Fruit fly (Drosophila melanogaster): ENCODE measurements around the gene Cad88C.

DNA sequence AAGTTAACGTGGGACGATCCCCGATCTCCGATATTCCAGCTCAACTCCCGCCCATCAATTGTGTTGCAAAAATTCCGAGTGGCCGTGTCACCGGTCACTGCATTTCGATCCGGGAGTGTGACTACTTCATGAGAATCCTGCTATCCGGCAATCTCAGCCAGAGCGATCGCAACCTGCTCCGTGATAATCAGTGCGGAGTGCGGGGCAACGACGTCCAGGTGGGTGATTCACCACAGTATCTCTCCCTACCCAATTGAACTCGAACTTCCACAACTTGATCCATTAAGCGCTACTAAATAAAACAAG is 27.3 kb downstream of the Cad88C start:
- no peak for TF ChIP-seq psq (optimal IDR thresholded peaks at IDR 0.05)
- no peak for TF ChIP-seq insv (optimal IDR thresholded peaks at IDR 0.05)
